Worm (Caenorhabditis elegans) whole organism, early embryonic: ENCODE measurements around the gene natc-2.

ENCODE experiments used
- B0310.2 ChIP-seq: sonication (generic microtip); optimal IDR thresholded peaks from 2 replicates; lab custom pipeline; 2016; ENCODE audit warnings: mild to moderate bottlenecking, missing genetic modification characterization, missing compliant biosample characterization
- ama-1 ChIP-seq: fragments of 150-350 bp; optimal IDR thresholded peaks from 2 replicates; lab custom pipeline; 2014
- ceh-36 ChIP-seq: sonication (generic microtip); optimal IDR thresholded peaks from 2 replicates; lab custom pipeline; 2016; ENCODE audit warnings: missing genetic modification characterization, inconsistent platforms, missing compliant biosample characterization
- ets-7 ChIP-seq: sonication (generic microtip); optimal IDR thresholded peaks from 2 replicates; lab custom pipeline; 2016; ENCODE audit warnings: missing genotype, missing genetic modification characterization, missing compliant biosample characterization
- flt-1 ChIP-seq: fragments of 200-800 bp; sonication (Bioruptor generic); IDR thresholded peaks from 2 replicates; pipeline ENCODE4 v1.3.6; 2022; ENCODE audit warnings: missing genetic modification characterization, missing compliant biosample characterization
- hmbx-1 ChIP-seq: sonication (generic microtip); optimal IDR thresholded peaks from 2 replicates; lab custom pipeline; 2016; ENCODE audit warnings: mild to moderate bottlenecking, missing genetic modification characterization, missing compliant biosample characterization
- hmg-4 ChIP-seq: fragments of 200-800 bp; sonication (Bioruptor generic); optimal IDR thresholded peaks from 2 replicates; lab custom pipeline; 2018; ENCODE audit warnings: mild to moderate bottlenecking, missing genetic modification characterization, missing compliant biosample characterization
- hnd-1 ChIP-seq: sonication (generic microtip); optimal IDR thresholded peaks from 2 replicates; lab custom pipeline; 2016; ENCODE audit warnings: missing genetic modification characterization, missing compliant biosample characterization
- pes-1 ChIP-seq: fragments of 200-800 bp; sonication (Bioruptor generic); IDR thresholded peaks from 2 replicates; pipeline ENCODE4 v1.3.6; 2022; ENCODE audit warnings: missing genetic modification reagents, missing genetic modification characterization, missing compliant biosample characterization
- scrt-1 ChIP-seq: fragments of 200-800 bp; sonication (Bioruptor generic); IDR thresholded peaks from 2 replicates; pipeline ENCODE4 v1.3.6; 2022; ENCODE audit warnings: missing genetic modification characterization, missing compliant biosample characterization
- sea-1 ChIP-seq: fragments of 200-800 bp; sonication (Bioruptor generic); conservative IDR thresholded peaks from 2 replicates; pipeline ENCODE4 v1.3.6; 2022; ENCODE audit warnings: missing genetic modification characterization, missing compliant biosample characterization
- tbx-11 ChIP-seq: fragments of 200-800 bp; sonication (Bioruptor generic); IDR thresholded peaks from 2 replicates; pipeline ENCODE4 v1.3.6; 2022; ENCODE audit warnings: missing genetic modification characterization, missing compliant biosample characterization

DNA sequence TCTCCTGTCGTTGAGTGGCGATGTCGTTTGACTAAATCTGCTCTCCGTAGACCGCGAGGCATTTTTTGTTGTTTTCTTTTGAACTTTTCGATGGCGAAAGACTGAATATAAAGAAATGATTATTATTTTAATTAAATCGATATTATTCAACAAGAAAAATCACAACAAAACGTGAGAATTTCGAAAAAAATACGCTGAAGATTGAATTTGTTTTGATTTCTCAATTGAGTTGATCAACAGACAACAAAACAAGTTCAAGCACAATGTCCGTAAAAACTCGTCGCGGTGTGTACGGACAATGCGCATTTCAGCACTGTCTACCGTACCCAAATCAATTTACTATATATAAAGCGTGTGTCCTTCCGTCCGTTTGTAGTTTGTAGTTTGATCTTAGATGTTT is 4.1 kb downstream of the natc-2 start, which contains the start of gene B0238.9:
- TF ChIP-seq ama-1 (lab: Kevin White, UChicago) (no peak), hnd-1 (tag; lab: Kevin White, UChicago) (no peak), pes-1 (GFP tag; lab: Robert Waterston, UW) (no peak), B0310.2 (tag; lab: Kevin White, UChicago) (no peak), hmg-4 (GFP tag; lab: Kevin White, UChicago) (no peak), flt-1 (GFP tag; lab: Robert Waterston, UW) (no peak), tbx-11 (GFP tag; lab: Robert Waterston, UW) (no peak), ets-7 (no peak), sea-1 (GFP tag; lab: Robert Waterston, UW) (no peak), hmbx-1 (no peak), scrt-1 (GFP tag; lab: Robert Waterston, UW) (no peak), ceh-36 (no peak)
